Fruit fly (Drosophila melanogaster) whole organism, wandering third instar larva: ENCODE data around the gene CG17738.
A peak's percentile ranks its signal among the peaks of the same experiment; 100 is the strongest.

ENCODE experiments used
- CG32264 ChIP-seq: fragments of 200-800 bp; sonication (Bioruptor generic); optimal IDR thresholded peaks from 2 replicates; lab custom pipeline; 2016; ENCODE audit warnings: missing biosample characterization, missing genetic modification characterization
- CG9705 ChIP-seq: fragments of 200-800 bp; sonication (Bioruptor generic); optimal IDR thresholded peaks from 2 replicates; lab custom pipeline; 2018; ENCODE audit warnings: missing biosample characterization, mild to moderate bottlenecking, missing genetic modification characterization
- Dfd ChIP-seq: fragments of >200 bp; optimal IDR thresholded peaks from 2 replicates; lab custom pipeline; 2017; ENCODE audit warnings: missing biosample characterization, missing genetic modification characterization
- Dif ChIP-seq: fragments of 200-275, 200-300 bp; sonication (Bioruptor generic); optimal IDR thresholded peaks from 2 replicates; lab custom pipeline; 2018; ENCODE audit warnings: missing biosample characterization, missing genetic modification characterization; ENCODE audit not compliant: partially characterized antibody
- GATAd ChIP-seq: sonication (Bioruptor generic); optimal IDR thresholded peaks from 2 replicates; lab custom pipeline; 2016; ENCODE audit warnings: missing biosample characterization, missing genetic modification characterization
- HLH106 ChIP-seq: fragments of 200-800 bp; optimal IDR thresholded peaks from 3 replicates; lab custom pipeline; 2019; ENCODE audit warnings: missing biosample characterization, mild to moderate bottlenecking, missing genetic modification characterization, moderate library complexity
- Hnf4 ChIP-seq: fragments of 200-800 bp; sonication (Bioruptor generic); optimal IDR thresholded peaks from 2 replicates; lab custom pipeline; 2016; ENCODE audit warnings: missing biosample characterization, mild to moderate bottlenecking, missing genetic modification characterization
- Hr78 ChIP-seq: fragments of >200 bp; optimal IDR thresholded peaks from 2 replicates; lab custom pipeline; 2017; ENCODE audit warnings: missing biosample characterization, missing genetic modification characterization
- Jra ChIP-seq: sonication (Bioruptor generic); optimal IDR thresholded peaks from 2 replicates; lab custom pipeline; 2016; ENCODE audit warnings: missing biosample characterization, missing genetic modification characterization
- Mio ChIP-seq: sonication (Bioruptor generic); optimal IDR thresholded peaks from 2 replicates; lab custom pipeline; 2016; ENCODE audit warnings: missing biosample characterization, missing genetic modification characterization
- N ChIP-seq: fragments of >200 bp; optimal IDR thresholded peaks from 2 replicates; lab custom pipeline; 2018; ENCODE audit warnings: missing biosample characterization, missing external identifiers, missing genetic modification characterization
- OdsH ChIP-seq: fragments of 200-800 bp; sonication (Bioruptor generic); optimal IDR thresholded peaks from 2 replicates; lab custom pipeline; 2016; ENCODE audit warnings: missing biosample characterization, mild to moderate bottlenecking, missing genetic modification characterization
- Sp1 ChIP-seq: fragments of 200-800 bp; sonication (Bioruptor generic); optimal IDR thresholded peaks from 3 replicates; lab custom pipeline; 2019; ENCODE audit warnings: missing biosample characterization, mild to moderate bottlenecking, missing genetic modification characterization, moderate library complexity
- Vsx2 ChIP-seq: fragments of 200-300, 225-300 bp; sonication (Bioruptor generic); optimal IDR thresholded peaks from 2 replicates; lab custom pipeline; 2018; ENCODE audit warnings: missing biosample characterization, missing genetic modification characterization; ENCODE audit not compliant: partially characterized antibody
- br ChIP-seq: fragments of 200-800 bp; sonication (Bioruptor generic); optimal IDR thresholded peaks from 2 replicates; lab custom pipeline; 2016; ENCODE audit warnings: missing biosample characterization, missing genetic modification characterization
- brk ChIP-seq: fragments of 200-800 bp; sonication (Bioruptor generic); optimal IDR thresholded peaks from 2 replicates; lab custom pipeline; 2016; ENCODE audit warnings: missing biosample characterization, mild to moderate bottlenecking, missing genetic modification characterization
- dl ChIP-seq, 2 experiments: fragments of 175-275, 200-275 bp in 1 of 2; fragments of 200-275 bp in 1 of 2; sonication (Bioruptor generic); optimal IDR thresholded peaks; lab custom pipeline; 2018; ENCODE audit warnings: mild to moderate bottlenecking in 2 of 2, missing biosample characterization in 2 of 2, missing genetic modification characterization in 2 of 2, moderate library complexity in 2 of 2; ENCODE audit not compliant: partially characterized antibody in 2 of 2, insufficient read depth in 1 of 2
- dmrt93B ChIP-seq: fragments of 200-800 bp; sonication (Bioruptor generic); optimal IDR thresholded peaks from 2 replicates; lab custom pipeline; 2018; ENCODE audit warnings: missing biosample characterization, mild to moderate bottlenecking, missing genetic modification characterization
- dsf ChIP-seq: sonication (Bioruptor generic); optimal IDR thresholded peaks from 2 replicates; lab custom pipeline; 2016; ENCODE audit warnings: missing biosample characterization, missing genetic modification characterization, borderline replicate concordance
- ey ChIP-seq: fragments of 200-800 bp; sonication (Bioruptor generic); optimal IDR thresholded peaks from 2 replicates; lab custom pipeline; 2016; ENCODE audit warnings: missing biosample characterization, missing genetic modification characterization
- foxo ChIP-seq, 2 experiments: fragments of 200-800 bp; sonication (Bioruptor generic); optimal IDR thresholded peaks; 2 replicates in 1 of 2; 3 replicates in 1 of 2; lab custom pipeline; 2016 to 2017; ENCODE audit warnings: missing biosample characterization in 2 of 2, missing genetic modification characterization in 2 of 2
- fru ChIP-seq: fragments of 200-800 bp; sonication (Bioruptor generic); optimal IDR thresholded peaks from 3 replicates; lab custom pipeline; 2016; ENCODE audit warnings: missing biosample characterization, mild to moderate bottlenecking, missing genetic modification characterization
- h ChIP-seq: fragments of 200-800 bp; sonication (Bioruptor generic); optimal IDR thresholded peaks from 3 replicates; lab custom pipeline; 2016; ENCODE audit warnings: missing biosample characterization, mild to moderate bottlenecking, missing genetic modification characterization
- jim ChIP-seq: fragments of 175-275, 200-325 bp; sonication (Bioruptor generic); optimal IDR thresholded peaks from 2 replicates; lab custom pipeline; 2016; ENCODE audit warnings: missing biosample characterization, mild to moderate bottlenecking, missing genetic modification characterization
- lola ChIP-seq: fragments of >200 bp; optimal IDR thresholded peaks from 2 replicates; lab custom pipeline; 2017; ENCODE audit warnings: missing biosample characterization, missing genetic modification characterization
- pan ChIP-seq: fragments of >200 bp; optimal IDR thresholded peaks from 2 replicates; lab custom pipeline; 2017
- psq ChIP-seq: fragments of 200-800 bp; sonication (Bioruptor generic); optimal IDR thresholded peaks from 3 replicates; lab custom pipeline; 2017; ENCODE audit warnings: missing biosample characterization, mild to moderate bottlenecking, missing genetic modification characterization, moderate library complexity
- rgr ChIP-seq: fragments of 200-800 bp; sonication (Bioruptor generic); optimal IDR thresholded peaks from 3 replicates; lab custom pipeline; 2016; ENCODE audit warnings: missing biosample characterization, mild to moderate bottlenecking, missing genetic modification characterization
- sv ChIP-seq: fragments of 200-800 bp; sonication (Bioruptor generic); optimal IDR thresholded peaks from 3 replicates; lab custom pipeline; 2016; ENCODE audit warnings: missing biosample characterization, missing genetic modification characterization
- tai ChIP-seq: sonication (Bioruptor generic); optimal IDR thresholded peaks from 2 replicates; lab custom pipeline; 2016; ENCODE audit warnings: missing biosample characterization, missing genetic modification characterization
- usp ChIP-seq: fragments of >200 bp; optimal IDR thresholded peaks from 2 replicates; lab custom pipeline; 2017; ENCODE audit warnings: missing biosample characterization, missing genetic modification characterization
- woc ChIP-seq: sonication (Bioruptor generic); optimal IDR thresholded peaks from 2 replicates; lab custom pipeline; 2016; ENCODE audit warnings: missing biosample characterization, mild to moderate bottlenecking, missing genetic modification characterization

Gene CG17738

DNA sequence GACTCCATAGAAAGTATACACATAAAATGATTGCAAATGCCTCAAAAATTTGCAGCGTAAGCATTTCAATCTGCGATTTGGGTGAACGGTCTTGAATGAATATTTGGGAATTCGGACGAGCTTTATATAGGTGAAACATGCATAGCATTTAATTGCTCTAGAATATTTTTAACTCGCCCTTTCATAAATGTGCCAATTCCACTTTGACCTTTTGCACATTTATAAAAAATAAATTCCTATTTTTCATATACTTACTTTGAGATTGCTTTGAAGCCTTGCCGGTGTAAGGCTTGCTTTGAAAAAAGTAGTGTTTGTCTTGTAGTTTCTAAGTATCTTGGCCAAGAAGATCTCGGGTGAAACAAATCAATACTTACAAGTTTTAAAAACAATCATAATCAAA is 36.1 kb upstream of the CG17738 start, which contains the start of gene Cyp313a5:
Gene Cyp313a5 (minus strand): TSS at position 101 of the 400 bp plus-strand sequence.
- TF ChIP-seq h (GFP tag; lab: Kevin White, UChicago) (no peak), fru (GFP tag; lab: Kevin White, UChicago) (no peak), usp (GFP tag; lab: Kevin White, UChicago) (no peak), tai (GFP tag; lab: Kevin White, UChicago) (no peak), lola (GFP tag; lab: Kevin White, UChicago) (no peak), HLH106 (tag; lab: Kevin White, UChicago) (no peak), br (GFP tag; lab: Kevin White, UChicago) (no peak), GATAd (GFP tag; lab: Kevin White, UChicago) (no peak), rgr (no peak), Hr78 (no peak)

DNA sequence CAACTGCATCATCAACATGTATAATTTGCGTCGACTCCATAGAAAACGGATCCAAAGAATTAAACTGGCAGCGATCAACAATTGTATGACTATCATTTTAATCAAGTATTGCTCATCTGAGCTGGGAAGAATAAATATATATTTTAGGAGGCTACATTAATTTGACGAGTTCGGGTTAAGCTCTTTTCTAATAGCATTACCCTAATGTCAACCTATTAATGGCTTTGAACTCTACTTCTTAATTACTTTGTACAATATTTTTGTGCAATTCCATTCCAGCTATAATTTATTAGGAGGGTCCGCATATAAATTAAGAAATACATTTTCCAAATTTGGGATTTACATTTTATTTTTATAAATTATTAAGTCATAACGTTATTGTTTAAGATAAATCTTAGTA is 33.9 kb upstream of the CG17738 start, which contains the start of gene Cyp313a2:
Gene Cyp313a2 (minus strand): TSS at position 101 of the 400 bp plus-strand sequence.
- TF ChIP-seq brk (GFP tag; lab: Kevin White, UChicago) (no peak), CG32264 (GFP tag; lab: Kevin White, UChicago) (no peak), dsf (GFP tag; lab: Kevin White, UChicago) (no peak), Hnf4 (GFP tag; lab: Kevin White, UChicago) (no peak), Dfd (GFP tag; lab: Kevin White, UChicago) (no peak), sv (GFP tag; lab: Kevin White, UChicago) (no peak), h (GFP tag; lab: Kevin White, UChicago) (no peak), Sp1 (no peak), Jra (GFP tag; lab: Kevin White, UChicago) (no peak), OdsH (GFP tag; lab: Kevin White, UChicago) (no peak), lola (GFP tag; lab: Kevin White, UChicago) (no peak), jim (GFP tag; lab: Kevin White, UChicago) (no peak), dmrt93B (GFP tag; lab: Kevin White, UChicago) (no peak), Mio (GFP tag; lab: Kevin White, UChicago) (no peak)

DNA sequence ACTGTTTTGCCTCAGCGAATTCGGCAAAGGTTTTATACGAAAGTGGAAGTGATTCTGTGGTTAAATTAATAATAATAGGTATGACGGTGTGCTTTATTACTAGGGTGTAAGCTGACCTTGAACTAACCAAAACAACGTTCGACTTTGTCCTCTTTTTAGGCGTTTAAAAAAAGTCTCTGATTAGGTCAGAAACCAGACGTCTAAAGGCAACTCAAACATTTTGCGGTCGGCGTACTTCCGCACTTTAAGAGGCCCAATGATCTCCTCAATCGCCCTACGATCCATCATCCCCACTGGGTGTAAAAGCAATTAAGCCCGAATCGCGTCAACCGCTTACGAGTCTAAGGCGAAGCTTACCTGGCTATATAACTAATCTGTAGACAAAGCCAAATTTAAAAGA is 31.5 kb upstream of the CG17738 start, which contains the start of gene Cyp313a3:
Gene Cyp313a3 (minus strand): TSS at position 101 of the 400 bp plus-strand sequence.
- TF ChIP-seq psq (no peak), Mio (GFP tag; lab: Kevin White, UChicago) (no peak), woc (GFP tag; lab: Kevin White, UChicago) (no peak), ey (GFP tag; lab: Kevin White, UChicago) (no peak), tai (GFP tag; lab: Kevin White, UChicago) (no peak), brk (GFP tag; lab: Kevin White, UChicago) (no peak), br (GFP tag; lab: Kevin White, UChicago) (no peak), Dfd (GFP tag; lab: Kevin White, UChicago) (no peak), N (GFP tag; lab: Kevin White, UChicago) (no peak), GATAd (GFP tag; lab: Kevin White, UChicago) (no peak), HLH106 (tag; lab: Kevin White, UChicago) (no peak), sv (GFP tag; lab: Kevin White, UChicago) (no peak), rgr (no peak), usp (GFP tag; lab: Kevin White, UChicago) (no peak)
- TF ChIP-seq, all 38 proteins: peak for 0

DNA sequence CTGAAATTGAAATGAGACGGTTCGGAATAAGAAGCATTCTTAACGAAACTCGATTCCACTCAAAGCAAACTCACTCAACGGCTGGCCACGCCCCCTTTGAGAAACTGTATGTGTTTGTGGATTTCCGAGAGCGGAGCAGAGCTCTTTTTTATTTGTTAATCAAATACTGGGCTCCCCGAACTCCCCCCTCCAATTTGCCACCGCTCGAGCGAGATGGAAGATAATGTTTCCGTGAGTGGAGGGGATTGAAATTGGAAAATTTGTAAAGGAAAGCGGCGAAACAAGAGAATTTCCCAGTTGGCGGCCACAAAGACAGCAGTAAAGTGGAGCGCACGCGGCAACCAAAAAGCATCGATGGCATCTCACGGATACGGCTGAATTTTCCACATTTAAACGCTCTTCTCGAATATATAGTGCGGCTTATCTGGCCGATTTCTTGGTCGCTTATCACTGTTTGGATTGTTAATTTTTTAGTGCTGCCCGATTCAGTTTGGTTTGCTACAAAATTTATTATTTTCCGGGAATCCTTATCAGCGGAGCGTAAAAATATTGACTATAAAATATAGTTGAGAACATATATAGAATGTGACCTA is 26.1 kb upstream of the CG17738 start:
- TF ChIP-seq Dif (GFP tag; lab: Kevin White, UChicago), result peak; percentile 4
- no peak for TF ChIP-seq br (GFP tag; lab: Kevin White, UChicago)
- TF ChIP-seq Jra (GFP tag; lab: Kevin White, UChicago), result no peak
- peak in 1 of 2 experiments; percentile 41 for TF ChIP-seq dl (GFP tag; optimal IDR thresholded peaks at IDR 0.05; lab: Kevin White, UChicago; ENCODE audit: insufficient read depth in 1 of 2, partially characterized antibody in 2 of 2)
- no peak for TF ChIP-seq dmrt93B (GFP tag; lab: Kevin White, UChicago)
- no peak for TF ChIP-seq N (GFP tag; lab: Kevin White, UChicago)

DNA sequence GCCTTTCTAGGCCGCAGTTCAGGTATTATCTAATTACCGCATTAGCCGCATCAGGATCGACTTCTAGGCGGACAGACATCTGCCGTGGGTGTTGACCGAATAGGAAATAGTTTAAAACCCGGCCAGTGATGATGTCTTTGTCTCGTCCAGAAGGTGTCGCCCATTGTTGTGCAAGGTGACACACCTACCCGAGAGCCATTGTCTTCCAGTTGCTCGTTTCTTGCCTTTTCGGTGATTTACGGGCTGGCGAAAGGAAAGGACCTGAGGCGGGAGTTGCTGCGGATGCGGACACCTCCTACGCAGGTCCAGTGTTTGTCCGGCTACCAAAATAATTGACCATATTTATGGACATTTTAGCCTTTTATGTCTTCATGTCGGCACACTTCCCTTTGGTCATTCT is 22.4 kb upstream of the CG17738 start:
- TF ChIP-seq Vsx2 (GFP tag; lab: Kevin White, UChicago), result no peak
- TF ChIP-seq Dif (GFP tag; lab: Kevin White, UChicago), result no peak
- TF ChIP-seq sv (GFP tag; lab: Kevin White, UChicago), result no peak
- no peak for TF ChIP-seq lola (GFP tag; lab: Kevin White, UChicago)
- no peak for TF ChIP-seq CG9705 (GFP tag; lab: Kevin White, UChicago)
- TF ChIP-seq foxo (GFP tag; optimal IDR thresholded peaks at IDR 0.05; lab: Kevin White, UChicago), result no peak
- no peak for TF ChIP-seq brk (GFP tag; lab: Kevin White, UChicago)
- TF ChIP-seq Hnf4 (GFP tag; lab: Kevin White, UChicago), result no peak
- TF ChIP-seq Sp1, result no peak
- no peak for TF ChIP-seq br (GFP tag; lab: Kevin White, UChicago)
- no peak for TF ChIP-seq rgr
- TF ChIP-seq N (GFP tag; lab: Kevin White, UChicago), result no peak
- no peak for TF ChIP-seq pan
- no peak for TF ChIP-seq GATAd (GFP tag; lab: Kevin White, UChicago)
- TF ChIP-seq Dfd (GFP tag; lab: Kevin White, UChicago), result no peak
- TF ChIP-seq usp (GFP tag; lab: Kevin White, UChicago), result no peak
- no peak for TF ChIP-seq ey (GFP tag; lab: Kevin White, UChicago)
